Worm (Caenorhabditis elegans) whole organism, young adult: Measurements from ENCODE around the gene vhp-1.

ENCODE experiments used
- B0035.1 ChIP-seq: sonication (generic microtip); optimal IDR thresholded peaks from 2 replicates; lab custom pipeline; 2016; ENCODE audit warnings: missing genetic modification characterization, mild to moderate bottlenecking, missing compliant biosample characterization, missing genotype, missing genetic modification reagents
- B0261.1 ChIP-seq: sonication (generic microtip); optimal IDR thresholded peaks from 2 replicates; lab custom pipeline; 2016; ENCODE audit warnings: mild to moderate bottlenecking, missing genetic modification characterization, moderate library complexity, missing compliant biosample characterization
- F10E7.11 ChIP-seq: sonication (generic microtip); optimal IDR thresholded peaks from 2 replicates; lab custom pipeline; 2017; ENCODE audit warnings: mild to moderate bottlenecking, missing genetic modification characterization, moderate library complexity, missing compliant biosample characterization
- F23B12.7 ChIP-seq: sonication (generic microtip); optimal IDR thresholded peaks from 2 replicates; lab custom pipeline; 2017; ENCODE audit warnings: missing genetic modification characterization, mild to moderate bottlenecking, missing compliant biosample characterization, antibody characterized with exemption, moderate library complexity; ENCODE audit not compliant: insufficient read depth
- F37B4.10 ChIP-seq: fragments of 200-800 bp; sonication (Bioruptor generic); IDR thresholded peaks from 2 replicates; pipeline ENCODE4 v1.3.6; 2022; ENCODE audit warnings: missing genetic modification characterization, missing compliant biosample characterization
- F49E8.2 ChIP-seq: sonication (generic microtip); optimal IDR thresholded peaks from 3 replicates; lab custom pipeline; 2017; ENCODE audit warnings: missing genetic modification characterization, mild to moderate bottlenecking, missing compliant biosample characterization, antibody characterized with exemption, moderate library complexity; ENCODE audit not compliant: insufficient read depth
- F52B5.7 ChIP-seq: sonication (generic microtip); optimal IDR thresholded peaks from 2 replicates; lab custom pipeline; 2016; ENCODE audit warnings: mild to moderate bottlenecking, missing genetic modification characterization, missing compliant biosample characterization
- F57C9.4 ChIP-seq: sonication (generic microtip); optimal IDR thresholded peaks from 2 replicates; lab custom pipeline; 2017; ENCODE audit warnings: mild to moderate bottlenecking, missing genetic modification characterization, missing compliant biosample characterization
- K12H6.12 ChIP-seq: fragments of 200-800 bp; sonication (Bioruptor generic); optimal IDR thresholded peaks from 2 replicates; lab custom pipeline; 2018; ENCODE audit warnings: mild to moderate bottlenecking, missing genetic modification characterization, missing compliant biosample characterization
- Y53F4B.3 ChIP-seq: fragments of 200-800 bp; sonication (Bioruptor generic); IDR thresholded peaks from 2 replicates; pipeline ENCODE4 v1.3.6; 2022; ENCODE audit warnings: missing genetic modification reagents, missing genetic modification characterization, missing compliant biosample characterization
- Y53G8AR.9 ChIP-seq: fragments of 200-800 bp; sonication (Bioruptor generic); conservative IDR thresholded peaks from 2 replicates; pipeline ENCODE4 v1.3.6; 2022; ENCODE audit warnings: missing genetic modification reagents, missing genetic modification characterization, missing compliant biosample characterization
- Y95B8A.8 ChIP-seq: fragments of 200-800 bp; sonication (Bioruptor generic); IDR thresholded peaks from 2 replicates; pipeline ENCODE4 v1.3.6; 2022; ENCODE audit warnings: missing genetic modification reagents, missing genetic modification characterization, missing compliant biosample characterization
- ama-1 ChIP-seq, 3 experiments: fragments of 150-350 bp in 1 of 3; sonication (generic microtip) in 2 of 3; optimal IDR thresholded peaks; 2 replicates each; lab custom pipeline; 2014 to 2018; ENCODE audit warnings: missing biosample characterization in 2 of 3, missing genetic modification characterization in 2 of 3, missing genetic modification reagents in 2 of 3
- athp-1 ChIP-seq: sonication (generic microtip); optimal IDR thresholded peaks from 2 replicates; lab custom pipeline; 2017; ENCODE audit warnings: mild to moderate bottlenecking, missing genetic modification characterization, missing compliant biosample characterization
- attf-3 ChIP-seq: fragments of 200-800 bp; sonication (Bioruptor generic); conservative IDR thresholded peaks from 2 replicates; pipeline ENCODE4 v1.3.6; 2022; ENCODE audit warnings: missing genetic modification reagents, missing genetic modification characterization, missing compliant biosample characterization
- attf-5 ChIP-seq: fragments of 200-800 bp; sonication (Bioruptor generic); optimal IDR thresholded peaks from 2 replicates; lab custom pipeline; 2018; ENCODE audit warnings: mild to moderate bottlenecking, missing genetic modification characterization, missing compliant biosample characterization
- attf-6 ChIP-seq: fragments of 200-800 bp; sonication (Bioruptor generic); IDR thresholded peaks from 2 replicates; pipeline ENCODE4 v1.3.6; 2022; ENCODE audit warnings: missing genetic modification reagents, missing genetic modification characterization, missing compliant biosample characterization
- bed-1 ChIP-seq: fragments of 200-800 bp; sonication (Bioruptor generic); IDR thresholded peaks from 2 replicates; pipeline ENCODE4 v1.3.6; 2022; ENCODE audit warnings: missing genetic modification reagents, missing genetic modification characterization, missing compliant biosample characterization
- cebp-1 ChIP-seq, 2 experiments: fragments of 200-800 bp in 1 of 2; sonication (Bioruptor generic) in 1 of 2; sonication (generic microtip) in 1 of 2; IDR thresholded peaks in 1 of 2; optimal IDR thresholded peaks in 1 of 2; 2 replicates each; pipeline versions ENCODE4 v1.3.6 to Lab custom; 2017 to 2022; ENCODE audit warnings: missing compliant biosample characterization in 2 of 2, missing genetic modification characterization in 2 of 2, mild to moderate bottlenecking in 1 of 2, missing genetic modification reagents in 1 of 2, moderate library complexity in 1 of 2
- cebp-2 ChIP-seq: fragments of 200-800 bp; sonication (Bioruptor generic); IDR thresholded peaks from 2 replicates; pipeline ENCODE4 v1.3.6; 2022; ENCODE audit warnings: missing genetic modification characterization, missing compliant biosample characterization
- ceh-100 ChIP-seq: fragments of 200-800 bp; sonication (Bioruptor generic); IDR thresholded peaks from 2 replicates; pipeline ENCODE4 v1.3.6; 2022; ENCODE audit warnings: missing genetic modification reagents, missing genetic modification characterization, missing compliant biosample characterization
- ceh-27 ChIP-seq: fragments of 200-800 bp; sonication (Bioruptor generic); optimal IDR thresholded peaks from 2 replicates; lab custom pipeline; 2018; ENCODE audit warnings: mild to moderate bottlenecking, missing genetic modification characterization, moderate library complexity, missing compliant biosample characterization
- ceh-91 ChIP-seq: fragments of 200-800 bp; sonication (Bioruptor generic); IDR thresholded peaks from 2 replicates; pipeline ENCODE4 v1.3.6; 2022; ENCODE audit warnings: missing genetic modification reagents, missing genetic modification characterization, missing compliant biosample characterization
- efl-1 ChIP-seq: fragments of 150-350 bp; optimal IDR thresholded peaks from 2 replicates; lab custom pipeline; 2014; ENCODE audit warnings: missing biosample characterization, missing genetic modification reagents, missing genetic modification characterization
- egl-44 ChIP-seq: fragments of 200-800 bp; sonication (Bioruptor generic); IDR thresholded peaks from 2 replicates; pipeline ENCODE4 v1.3.6; 2022; ENCODE audit warnings: missing genetic modification reagents, missing genetic modification characterization, missing compliant biosample characterization
- ets-4 ChIP-seq: fragments of 200-800 bp; sonication (Bioruptor generic); optimal IDR thresholded peaks from 2 replicates; lab custom pipeline; 2018; ENCODE audit warnings: mild to moderate bottlenecking, missing genetic modification characterization, missing compliant biosample characterization
- fkh-3 ChIP-seq: sonication (generic microtip); optimal IDR thresholded peaks from 2 replicates; lab custom pipeline; 2016; ENCODE audit warnings: mild to moderate bottlenecking, missing genetic modification characterization, missing compliant biosample characterization
- hlh-26 ChIP-seq: fragments of 200-800 bp; sonication (Bioruptor generic); conservative IDR thresholded peaks from 2 replicates; pipeline ENCODE4 v1.3.6; 2022; ENCODE audit warnings: missing genetic modification reagents, missing genetic modification characterization, missing compliant biosample characterization
- let-526 ChIP-seq: fragments of 200-800 bp; sonication (Bioruptor generic); IDR thresholded peaks from 2 replicates; pipeline ENCODE4 v1.3.6; 2022; ENCODE audit warnings: missing genetic modification reagents, missing genetic modification characterization, missing compliant biosample characterization
- let-607 ChIP-seq, 2 experiments: fragments of 200-800 bp in 1 of 2; sonication (Bioruptor generic) in 1 of 2; sonication (generic microtip) in 1 of 2; optimal IDR thresholded peaks; 2 replicates each; lab custom pipeline; 2016 to 2018; ENCODE audit warnings: mild to moderate bottlenecking in 2 of 2, missing compliant biosample characterization in 2 of 2, missing genetic modification characterization in 2 of 2, moderate library complexity in 2 of 2, missing genotype in 1 of 2
- lin-54 ChIP-seq: fragments of 200-800 bp; sonication (Bioruptor generic); optimal IDR thresholded peaks from 2 replicates; lab custom pipeline; 2018; ENCODE audit warnings: mild to moderate bottlenecking, missing genetic modification characterization, missing compliant biosample characterization
- lsl-1 ChIP-seq: fragments of 200-800 bp; sonication (Bioruptor generic); optimal IDR thresholded peaks from 2 replicates; lab custom pipeline; 2018; ENCODE audit warnings: mild to moderate bottlenecking, missing genetic modification characterization, moderate library complexity, missing compliant biosample characterization
- madf-10 ChIP-seq: sonication (generic microtip); optimal IDR thresholded peaks from 2 replicates; lab custom pipeline; 2016; ENCODE audit warnings: mild to moderate bottlenecking, missing genetic modification characterization, missing compliant biosample characterization
- mcd-1 ChIP-seq: fragments of 200-800 bp; sonication (Bioruptor generic); IDR thresholded peaks from 2 replicates; pipeline ENCODE4 v1.3.6; 2022; ENCODE audit warnings: missing genetic modification reagents, missing genetic modification characterization, missing compliant biosample characterization
- rec-8 ChIP-seq, 2 experiments: sonication (generic microtip); optimal IDR thresholded peaks; 2 replicates each; lab custom pipeline; 2016; ENCODE audit warnings: mild to moderate bottlenecking in 2 of 2, missing genetic modification characterization in 2 of 2, missing genetic modification reagents in 2 of 2, missing genotype in 2 of 2, missing biosample characterization in 1 of 2, missing compliant biosample characterization in 1 of 2, moderate library complexity in 1 of 2
- repo-1 ChIP-seq: sonication (generic microtip); optimal IDR thresholded peaks from 2 replicates; lab custom pipeline; 2017; ENCODE audit warnings: mild to moderate bottlenecking, missing genetic modification characterization, missing compliant biosample characterization
- snpc-1.1 ChIP-seq: sonication (generic microtip); optimal IDR thresholded peaks from 2 replicates; lab custom pipeline; 2017; ENCODE audit warnings: missing genetic modification characterization, mild to moderate bottlenecking, missing compliant biosample characterization, antibody characterized with exemption, moderate library complexity, missing genotype, missing genetic modification reagents; ENCODE audit not compliant: insufficient read depth
- snpc-1.3 ChIP-seq: sonication (generic microtip); optimal IDR thresholded peaks from 2 replicates; lab custom pipeline; 2017; ENCODE audit warnings: missing genetic modification characterization, mild to moderate bottlenecking, missing compliant biosample characterization, antibody characterized with exemption, moderate library complexity, missing genotype, missing genetic modification reagents; ENCODE audit not compliant: insufficient read depth
- snpc-3.4 ChIP-seq: sonication (generic microtip); optimal IDR thresholded peaks from 2 replicates; lab custom pipeline; 2017; ENCODE audit warnings: missing genetic modification characterization, mild to moderate bottlenecking, missing compliant biosample characterization, antibody characterized with exemption, moderate library complexity, missing genotype, missing genetic modification reagents
- snpc-4 ChIP-seq, 5 experiments: fragments of 150-350 bp in 1 of 5; sonication (generic microtip) in 4 of 5; optimal IDR thresholded peaks; 2 replicates each; lab custom pipeline; 2014 to 2018; ENCODE audit warnings: missing genetic modification characterization in 5 of 5, missing biosample characterization in 3 of 5, antibody characterized with exemption in 2 of 5, mild to moderate bottlenecking in 2 of 5, missing compliant biosample characterization in 2 of 5, missing genotype in 2 of 5, moderate library complexity in 2 of 5, missing genetic modification reagents in 1 of 5
- sptf-2 ChIP-seq: fragments of 200-800 bp; sonication (Bioruptor generic); optimal IDR thresholded peaks from 2 replicates; lab custom pipeline; 2018; ENCODE audit warnings: mild to moderate bottlenecking, missing genetic modification characterization, missing compliant biosample characterization
- unc-62 ChIP-seq: fragments of 150-350 bp; optimal IDR thresholded peaks from 2 replicates; lab custom pipeline; 2014; ENCODE audit warnings: missing biosample characterization, missing genetic modification reagents, missing genetic modification characterization
- xnd-1 ChIP-seq: sonication (generic microtip); optimal IDR thresholded peaks from 2 replicates; lab custom pipeline; 2016; ENCODE audit warnings: missing genotype, missing genetic modification reagents, missing genetic modification characterization, missing compliant biosample characterization
- ztf-28 ChIP-seq: fragments of 200-800 bp; sonication (Bioruptor generic); IDR thresholded peaks from 2 replicates; pipeline ENCODE4 v1.3.6; 2022; ENCODE audit warnings: missing genetic modification reagents, missing genetic modification characterization, missing compliant biosample characterization

vhp-1 gene

ce11 chrII:5353642-5354041 lies 30.6 kb downstream of the vhp-1 start (continued):
- TF ChIP-seq lsl-1 (GFP tag; lab: Kevin White, UChicago) (peak; percentile 44), hlh-26 (no peak), snpc-1.3 (tag; lab: Kevin White, UChicago) (peak; percentile 68), cebp-2 (GFP tag; lab: Robert Waterston, UW) (0 out of 2 replicates have a peak, but pooled peaks have one; percentile 67), fkh-3 (peak; percentile 89), let-607 (tag; optimal IDR thresholded peaks at IDR 0.05; lab: Kevin White, UChicago) (peak; percentile 47 to 54), Y53G8AR.9 (GFP tag; lab: Robert Waterston, UW) (peak; percentile 71; the same call in 1 of the 2 replicates), ceh-27 (GFP tag; lab: Kevin White, UChicago) (peak; percentile 9), sptf-2 (GFP tag; lab: Kevin White, UChicago) (no peak), F52B5.7 (tag; lab: Kevin White, UChicago) (peak; percentile 92), Y95B8A.8 (0 out of 2 replicates have a peak, but pooled peaks have one; percentile 75), attf-5 (peak; percentile 65), madf-10 (tag; lab: Kevin White, UChicago) (peak; percentile 28), snpc-4 (GFP tag; optimal IDR thresholded peaks at IDR 0.05; lab: Kevin White, UChicago) (peak; percentile 8), snpc-4 (tag; optimal IDR thresholded peaks at IDR 0.05; lab: Kevin White, UChicago) (peak in 3 of 4 experiments; percentile 38 to 52 (median 49)), mcd-1 (no peak), B0035.1 (tag; lab: Kevin White, UChicago) (peak; percentile 0), egl-44 (GFP tag; lab: Robert Waterston, UW) (peak; percentile 64; the same call in 1 of the 2 replicates), F49E8.2 (tag; lab: Kevin White, UChicago) (peak; percentile 60), F10E7.11 (tag; lab: Kevin White, UChicago) (peak; percentile 95), Y53F4B.3 (GFP tag; lab: Robert Waterston, UW) (peak; percentile 26; the same call in 1 of the 2 replicates), ama-1 (optimal IDR thresholded peaks at IDR 0.05; lab: Kevin White, UChicago) (no peak), ama-1 (GFP tag; optimal IDR thresholded peaks at IDR 0.05; lab: Kevin White, UChicago) (peak; percentile 48 to 64), F23B12.7 (tag; lab: Kevin White, UChicago) (peak; percentile 37), ceh-91 (GFP tag; lab: Robert Waterston, UW) (no peak), xnd-1 (tag; lab: Kevin White, UChicago) (peak; percentile 24), ceh-100 (peak; percentile 65), snpc-3.4 (tag; lab: Kevin White, UChicago) (no peak), let-526 (GFP tag; lab: Robert Waterston, UW) (no peak), bed-1 (no peak), snpc-1.1 (tag; lab: Kevin White, UChicago) (peak; percentile 43), athp-1 (peak; percentile 89), attf-3 (GFP tag; lab: Robert Waterston, UW) (no peak), cebp-1 (GFP tag; IDR thresholded peaks at IDR 0.05; lab: Robert Waterston, UW) (peak; percentile 39; the same call in 1 of the 2 replicates), cebp-1 (tag; optimal IDR thresholded peaks at IDR 0.05; lab: Kevin White, UChicago) (peak; percentile 66), ztf-28 (GFP tag; lab: Robert Waterston, UW) (0 out of 2 replicates have a peak, but pooled peaks have one; percentile 26), ets-4 (GFP tag; lab: Kevin White, UChicago) (no peak), rec-8 (tag; optimal IDR thresholded peaks at IDR 0.05; lab: Kevin White, UChicago) (peak; percentile 80 to 84), F57C9.4 (tag; lab: Kevin White, UChicago) (peak; percentile 77), efl-1 (GFP tag; lab: Kevin White, UChicago) (no peak), lin-54 (GFP tag; lab: Kevin White, UChicago) (peak; percentile 71), attf-6 (GFP tag; lab: Robert Waterston, UW) (peak; percentile 69), B0261.1 (tag; lab: Kevin White, UChicago) (peak; percentile 74), unc-62 (GFP tag; lab: Kevin White, UChicago) (no peak), F37B4.10 (0 out of 2 replicates have a peak, but pooled peaks have one; percentile 66), K12H6.12 (tag; lab: Kevin White, UChicago) (no peak), repo-1 (peak; percentile 86)
